Worm (Caenorhabditis elegans) whole organism, midembryonic: Measurements from ENCODE around the gene srbc-37.

Experiments used
- ztf-23 ChIP-seq: fragments of 200-800 bp; sonication (Bioruptor generic); IDR thresholded peaks from 2 replicates; pipeline ENCODE4 v1.3.6; 2022; ENCODE audit warnings: missing genetic modification reagents, missing genetic modification characterization, missing compliant biosample characterization
- ztf-29 ChIP-seq: fragments of 200-800 bp; sonication (Bioruptor generic); IDR thresholded peaks from 2 replicates; pipeline ENCODE4 v1.3.6; 2022; ENCODE audit warnings: missing genetic modification reagents, missing genetic modification characterization, missing compliant biosample characterization

ce11 chrV:724946-725806 lies 22.8 kb downstream of the srbc-37 start:
- no peak for TF ChIP-seq ztf-23 (GFP tag; lab: Robert Waterston, UW)
- no peak for TF ChIP-seq ztf-29 (GFP tag; lab: Robert Waterston, UW)
